Fruit fly (Drosophila melanogaster) whole organism, prepupa: Measurements from ENCODE around the gene CG6933.

ENCODE experiments used
- Blimp-1 ChIP-seq: fragments of 200-800 bp; sonication (Bioruptor generic); optimal IDR thresholded peaks from 3 replicates; lab custom pipeline; 2017; ENCODE audit warnings: missing biosample characterization, missing genetic modification characterization, mild to moderate bottlenecking, moderate library complexity, missing genetic modification reagents
- CG10631 ChIP-seq: fragments of 200-800 bp; sonication (Bioruptor generic); optimal IDR thresholded peaks from 2 replicates; lab custom pipeline; 2016; ENCODE audit warnings: missing biosample characterization, missing genetic modification characterization
- CG10669 ChIP-seq: fragments of 200-800 bp; sonication (Bioruptor generic); optimal IDR thresholded peaks from 3 replicates; lab custom pipeline; 2018; ENCODE audit warnings: missing biosample characterization, mild to moderate bottlenecking, missing genetic modification characterization, moderate library complexity
- CG11294 ChIP-seq: fragments of 200-800 bp; sonication (Bioruptor generic); IDR thresholded peaks from 2 replicates; pipeline ENCODE4 v1.3.6; 2022; ENCODE audit warnings: missing biosample characterization, missing genetic modification characterization
- CG11762 ChIP-seq: fragments of 200-800 bp; sonication (Bioruptor generic); optimal IDR thresholded peaks from 3 replicates; lab custom pipeline; 2016; ENCODE audit warnings: missing biosample characterization, missing genetic modification characterization; ENCODE audit not compliant: insufficient read depth
- CG15336 ChIP-seq: fragments of 200-800 bp; sonication (Bioruptor generic); IDR thresholded peaks from 2 replicates; pipeline ENCODE4 v1.3.6; 2022; ENCODE audit warnings: missing biosample characterization, missing genetic modification characterization
- CG1621 ChIP-seq: fragments of 200-800 bp; sonication (Bioruptor generic); optimal IDR thresholded peaks from 3 replicates; lab custom pipeline; 2018; ENCODE audit warnings: missing biosample characterization, mild to moderate bottlenecking, missing genetic modification characterization
- CG16779 ChIP-seq: fragments of 200-800 bp; sonication (Bioruptor generic); optimal IDR thresholded peaks from 3 replicates; lab custom pipeline; 2017; ENCODE audit warnings: missing biosample characterization, mild to moderate bottlenecking, missing genetic modification characterization
- CG3032 ChIP-seq: fragments of 200-800 bp; optimal IDR thresholded peaks from 2 replicates; lab custom pipeline; 2019; ENCODE audit warnings: missing biosample characterization, mild to moderate bottlenecking, missing genetic modification characterization, moderate library complexity
- CG34406 ChIP-seq: fragments of 200-800 bp; sonication (Bioruptor generic); optimal IDR thresholded peaks from 3 replicates; lab custom pipeline; 2016; ENCODE audit warnings: missing biosample characterization, missing genetic modification characterization
- CG3919 ChIP-seq: fragments of 200-800 bp; sonication (Bioruptor generic); optimal IDR thresholded peaks from 3 replicates; lab custom pipeline; 2016; ENCODE audit warnings: missing biosample characterization, missing genetic modification characterization
- CG4318 ChIP-seq: fragments of 200-800 bp; sonication (Bioruptor generic); optimal IDR thresholded peaks from 3 replicates; lab custom pipeline; 2017; ENCODE audit warnings: missing biosample characterization, mild to moderate bottlenecking, missing genetic modification characterization
- CG6163 ChIP-seq: fragments of 200-800 bp; sonication (Bioruptor generic); IDR thresholded peaks from 3 replicates; pipeline ENCODE4 v1.3.6; 2022; ENCODE audit warnings: missing biosample characterization, missing genetic modification characterization
- CG6276 ChIP-seq: fragments of 200-800 bp; sonication (Bioruptor generic); optimal IDR thresholded peaks from 2 replicates; lab custom pipeline; 2017; ENCODE audit warnings: missing biosample characterization, mild to moderate bottlenecking, missing genetic modification characterization
- CG6792 ChIP-seq: fragments of 200-800 bp; sonication (Bioruptor generic); optimal IDR thresholded peaks from 3 replicates; lab custom pipeline; 2016; ENCODE audit warnings: missing biosample characterization, missing genetic modification characterization
- CG6808 ChIP-seq: fragments of 200-800 bp; sonication (Bioruptor generic); optimal IDR thresholded peaks from 3 replicates; lab custom pipeline; 2017; ENCODE audit warnings: missing biosample characterization, missing genetic modification characterization, mild to moderate bottlenecking, moderate library complexity, missing genetic modification reagents
- CG7368 ChIP-seq: fragments of 200-800 bp; sonication (Bioruptor generic); optimal IDR thresholded peaks from 3 replicates; lab custom pipeline; 2016; ENCODE audit warnings: missing biosample characterization, missing genetic modification characterization
- CG8119 ChIP-seq: fragments of 200-800 bp; sonication (Bioruptor generic); IDR thresholded peaks from 3 replicates; pipeline ENCODE4 v1.3.6; 2022; ENCODE audit warnings: missing biosample characterization, missing genetic modification characterization
- CG8319 ChIP-seq: fragments of 200-800 bp; sonication (Bioruptor generic); optimal IDR thresholded peaks from 3 replicates; lab custom pipeline; 2016; ENCODE audit warnings: missing biosample characterization, missing genetic modification characterization
- CG8632 ChIP-seq: fragments of 200-800 bp; sonication (Bioruptor generic); optimal IDR thresholded peaks from 3 replicates; lab custom pipeline; 2016; ENCODE audit warnings: missing biosample characterization, missing genetic modification characterization
- Eip93F ChIP-seq: fragments of 200-800 bp; sonication (Bioruptor generic); optimal IDR thresholded peaks from 2 replicates; lab custom pipeline; 2016; ENCODE audit warnings: missing biosample characterization, mild to moderate bottlenecking, missing genetic modification characterization
- Ets96B ChIP-seq: fragments of 200-800 bp; optimal IDR thresholded peaks from 2 replicates; lab custom pipeline; 2019; ENCODE audit warnings: missing biosample characterization, mild to moderate bottlenecking, missing genetic modification characterization, moderate library complexity
- Hr38 ChIP-seq: sonication (Bioruptor generic); optimal IDR thresholded peaks from 2 replicates; lab custom pipeline; 2016; ENCODE audit warnings: missing biosample characterization, missing genetic modification characterization
- Hr39 ChIP-seq: fragments of 200-800 bp; sonication (Bioruptor generic); optimal IDR thresholded peaks from 2 replicates; lab custom pipeline; 2016; ENCODE audit warnings: missing biosample characterization, missing genetic modification characterization
- Met ChIP-seq: fragments of 200-800 bp; sonication (Bioruptor generic); optimal IDR thresholded peaks from 3 replicates; lab custom pipeline; 2016; ENCODE audit warnings: missing biosample characterization, missing genetic modification characterization
- OdsH ChIP-seq: fragments of 200-800 bp; sonication (Bioruptor generic); optimal IDR thresholded peaks from 3 replicates; lab custom pipeline; 2016; ENCODE audit warnings: missing biosample characterization, missing genetic modification characterization
- Smox ChIP-seq: fragments of 200-800 bp; sonication (Bioruptor generic); optimal IDR thresholded peaks from 3 replicates; lab custom pipeline; 2016; ENCODE audit warnings: missing biosample characterization, missing genetic modification characterization
- Sox102F ChIP-seq: fragments of 200-800 bp; sonication (Bioruptor generic); optimal IDR thresholded peaks from 2 replicates; lab custom pipeline; 2016; ENCODE audit warnings: missing biosample characterization, mild to moderate bottlenecking, missing genetic modification characterization
- Sox14 ChIP-seq: fragments of 200-800 bp; sonication (Bioruptor generic); optimal IDR thresholded peaks from 3 replicates; lab custom pipeline; 2016; ENCODE audit warnings: missing biosample characterization, missing genetic modification characterization
- achi ChIP-seq: fragments of 200-800 bp; sonication (Bioruptor generic); optimal IDR thresholded peaks from 3 replicates; lab custom pipeline; 2016; ENCODE audit warnings: missing biosample characterization, missing genetic modification characterization
- acj6 ChIP-seq: fragments of 200-800 bp; sonication (Bioruptor generic); optimal IDR thresholded peaks from 3 replicates; lab custom pipeline; 2016; ENCODE audit warnings: missing biosample characterization, missing genetic modification characterization
- cyc ChIP-seq: fragments of 200-800 bp; sonication (Bioruptor generic); optimal IDR thresholded peaks from 3 replicates; lab custom pipeline; 2016; ENCODE audit warnings: missing biosample characterization, missing genetic modification characterization
- dac ChIP-seq: fragments of 200-800 bp; sonication (Bioruptor generic); optimal IDR thresholded peaks from 2 replicates; lab custom pipeline; 2017; ENCODE audit warnings: missing biosample characterization, mild to moderate bottlenecking, missing genetic modification characterization
- dsx ChIP-seq: fragments of 200-800 bp; optimal IDR thresholded peaks from 3 replicates; lab custom pipeline; 2019; ENCODE audit warnings: missing biosample characterization, mild to moderate bottlenecking, missing genetic modification characterization, moderate library complexity; ENCODE audit not compliant: poor library complexity, severe bottlenecking
- esn ChIP-seq: fragments of 200-800 bp; sonication (Bioruptor generic); optimal IDR thresholded peaks from 2 replicates; lab custom pipeline; 2016; ENCODE audit warnings: missing biosample characterization, mild to moderate bottlenecking, missing genetic modification characterization, moderate library complexity
- fd59A ChIP-seq: fragments of 200-800 bp; sonication (Bioruptor generic); optimal IDR thresholded peaks from 2 replicates; lab custom pipeline; 2017; ENCODE audit warnings: missing biosample characterization, mild to moderate bottlenecking, missing genetic modification characterization, missing genetic modification reagents
- fd85E ChIP-seq: fragments of 200-800 bp; sonication (Bioruptor generic); optimal IDR thresholded peaks from 3 replicates; lab custom pipeline; 2016; ENCODE audit warnings: missing biosample characterization, missing genetic modification characterization
- fkh ChIP-seq: fragments of 200-800 bp; sonication (Bioruptor generic); optimal IDR thresholded peaks from 3 replicates; lab custom pipeline; 2017; ENCODE audit warnings: missing biosample characterization, mild to moderate bottlenecking, missing genetic modification characterization, moderate library complexity
- net ChIP-seq: fragments of 200-800 bp; sonication (Bioruptor generic); optimal IDR thresholded peaks from 3 replicates; lab custom pipeline; 2016; ENCODE audit warnings: missing biosample characterization, missing genetic modification characterization
- pdm3 ChIP-seq: fragments of 200-800 bp; sonication (Bioruptor generic); optimal IDR thresholded peaks from 3 replicates; lab custom pipeline; 2016; ENCODE audit warnings: missing biosample characterization, missing genetic modification characterization
- spab ChIP-seq: fragments of 200-800 bp; sonication (Bioruptor generic); optimal IDR thresholded peaks from 2 replicates; lab custom pipeline; 2017; ENCODE audit warnings: missing biosample characterization, mild to moderate bottlenecking, missing genetic modification characterization, missing genetic modification reagents
- svp ChIP-seq: fragments of 200-800 bp; sonication (Bioruptor generic); peaks from one replicate; lab custom pipeline; 2016; ENCODE audit warnings: missing biosample characterization, missing genetic modification characterization
- topi ChIP-seq: fragments of 200-800 bp; sonication (Bioruptor generic); optimal IDR thresholded peaks from 3 replicates; lab custom pipeline; 2016; ENCODE audit warnings: missing biosample characterization, missing genetic modification characterization
- vri ChIP-seq: fragments of 200-800 bp; sonication (Bioruptor generic); optimal IDR thresholded peaks from 3 replicates; lab custom pipeline; 2016; ENCODE audit warnings: missing biosample characterization, mild to moderate bottlenecking, missing genetic modification characterization

Gene CG6933

DNA sequence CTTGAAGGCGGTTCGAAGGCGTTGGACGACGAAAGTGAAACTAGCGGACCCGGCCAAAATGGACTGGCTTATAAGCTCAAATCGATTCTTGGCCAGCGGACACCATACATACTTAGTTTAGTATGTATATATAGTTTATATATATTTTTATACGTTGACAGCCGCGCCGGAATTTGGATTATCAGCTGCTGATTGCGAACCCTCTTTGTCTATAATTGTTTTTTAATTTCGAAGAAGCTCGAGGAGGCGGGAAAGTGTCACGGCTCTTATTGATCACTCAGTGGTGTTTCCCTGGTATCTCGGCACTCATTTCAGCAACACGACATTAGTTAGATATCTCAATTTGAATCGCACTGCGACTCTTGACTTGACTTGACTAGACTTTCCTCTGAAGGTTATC is at the start of gene CG6933:
Gene CG6933 (minus strand): TSS at position 47 of the 400 bp plus-strand sequence.
- TF ChIP-seq Sox14 (no peak), CG4318 (GFP tag; lab: Kevin White, UChicago) (no peak), Blimp-1 (GFP tag; lab: Kevin White, UChicago) (no peak), CG8119 (GFP tag; lab: Robert Waterston, UW) (no peak), Eip93F (GFP tag; lab: Kevin White, UChicago) (no peak), cyc (GFP tag; lab: Kevin White, UChicago) (no peak), dsx (GFP tag; lab: Kevin White, UChicago) (no peak), CG15336 (no peak)

DNA sequence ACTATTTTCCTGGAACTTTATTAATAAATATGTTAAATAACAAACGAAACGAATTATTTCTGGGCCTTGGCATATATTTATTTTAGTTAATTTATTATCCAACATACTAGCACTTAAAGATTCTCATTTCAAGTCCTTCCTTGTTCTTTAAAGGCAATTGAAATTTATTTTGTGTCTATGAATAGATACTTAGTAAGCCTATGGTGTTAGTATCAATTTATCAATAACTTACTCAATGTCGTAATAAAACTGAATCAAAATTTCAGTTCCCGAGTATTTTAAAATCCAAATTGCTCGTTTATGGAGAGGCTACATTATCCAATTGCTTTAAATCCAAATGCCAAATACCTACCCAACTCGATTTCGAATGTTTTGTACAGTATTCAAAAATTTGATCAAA is 45.3 kb upstream of the CG6933 start, which contains the start of gene CG32228:
Gene CG32228 (plus strand): TSS at position 301 of the 400 bp plus-strand sequence.
- no peak for TF ChIP-seq CG34406 (GFP tag; lab: Kevin White, UChicago)
- TF ChIP-seq CG7368 (GFP tag; lab: Kevin White, UChicago): no peak
- TF ChIP-seq CG15336: no peak
- no peak for TF ChIP-seq CG8319 (GFP tag; lab: Kevin White, UChicago)
- TF ChIP-seq spab: no peak
- no peak for TF ChIP-seq acj6 (GFP tag; lab: Kevin White, UChicago)
- TF ChIP-seq achi (GFP tag; lab: Kevin White, UChicago): no peak
- no peak for TF ChIP-seq CG4318 (GFP tag; lab: Kevin White, UChicago)
- TF ChIP-seq CG6792: no peak
- TF ChIP-seq net (GFP tag; lab: Kevin White, UChicago): no peak
- TF ChIP-seq fd59A: no peak
- no peak for TF ChIP-seq CG8632
- no peak for TF ChIP-seq Blimp-1 (GFP tag; lab: Kevin White, UChicago)
- TF ChIP-seq, all 60 proteins: peak for 0

DNA sequence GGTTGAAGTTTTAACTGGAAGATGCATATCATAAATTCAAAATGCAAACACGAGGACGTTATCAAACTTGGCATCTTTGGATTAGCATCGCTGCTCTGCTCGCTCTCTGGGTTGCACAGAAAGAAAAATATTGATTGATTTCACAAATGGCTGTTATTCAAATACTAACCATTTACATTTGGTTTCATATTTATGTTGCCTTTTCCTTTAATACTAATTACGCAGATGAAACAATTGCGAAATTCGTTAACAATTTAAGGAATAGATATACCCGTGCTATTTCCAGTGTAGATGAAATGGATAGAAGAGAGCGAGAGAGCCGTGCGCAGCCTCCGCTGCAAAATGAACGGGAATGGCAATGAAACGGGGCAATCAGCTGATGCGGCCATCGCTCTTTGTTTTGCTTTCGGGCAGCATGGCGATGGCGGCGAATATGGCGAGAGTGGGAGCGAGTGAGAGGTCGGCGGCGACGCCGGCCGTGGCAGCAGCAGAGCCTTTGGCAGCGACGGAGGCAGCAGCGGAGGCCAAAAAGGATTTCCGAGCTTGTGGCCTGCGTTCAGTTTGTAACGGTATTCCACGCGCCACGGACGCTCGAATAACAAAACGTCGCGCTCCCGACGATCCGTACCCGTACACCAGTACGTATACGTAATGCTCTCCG is 27.4 kb upstream of the CG6933 start, which contains the start of gene rdgC:
Gene rdgC (plus strand): TSS at position 568 of the 661 bp plus-strand sequence.
- peak; percentile 91 for TF ChIP-seq esn
- TF ChIP-seq CG8632: peak; percentile 86
- peak; percentile 90 for TF ChIP-seq Hr39
- peak; percentile 93 for TF ChIP-seq OdsH (GFP tag; lab: Kevin White, UChicago)
- TF ChIP-seq vri (GFP tag; lab: Kevin White, UChicago): peak; percentile 76
- peak; percentile 83 for TF ChIP-seq CG4318 (GFP tag; lab: Kevin White, UChicago)
- TF ChIP-seq CG11294 (GFP tag; lab: Robert Waterston, UW): peak; percentile 94
- peak; percentile 80 for TF ChIP-seq fd59A
- peak; percentile 91 for TF ChIP-seq CG3032 (tag; lab: Kevin White, UChicago)
- TF ChIP-seq Smox: peak; percentile 88
- peak; percentile 90 for TF ChIP-seq CG1621 (tag; lab: Kevin White, UChicago)
- peak; percentile 85 for TF ChIP-seq CG11762 (GFP tag; lab: Kevin White, UChicago)
- peak; percentile 84 for TF ChIP-seq Met
- TF ChIP-seq CG6276 (GFP tag; lab: Kevin White, UChicago): peak; percentile 88
- peak; percentile 91 for TF ChIP-seq CG7368 (GFP tag; lab: Kevin White, UChicago)
- peak; percentile 88 for TF ChIP-seq dsx (GFP tag; lab: Kevin White, UChicago)
- peak; percentile 94 for TF ChIP-seq svp
- TF ChIP-seq Ets96B: peak; percentile 91
- TF ChIP-seq CG6808 (GFP tag; lab: Kevin White, UChicago): peak; percentile 85
- peak; percentile 94 for TF ChIP-seq cyc (GFP tag; lab: Kevin White, UChicago)
- TF ChIP-seq CG15336: peak; percentile 93
- TF ChIP-seq topi (GFP tag; lab: Kevin White, UChicago): peak; percentile 92
- TF ChIP-seq pdm3 (GFP tag; lab: Kevin White, UChicago): peak; percentile 92
- peak; percentile 96 for TF ChIP-seq CG6163 (GFP tag; lab: Robert Waterston, UW)
- TF ChIP-seq Blimp-1 (GFP tag; lab: Kevin White, UChicago): peak; percentile 70
- TF ChIP-seq Eip93F (GFP tag; lab: Kevin White, UChicago): peak; percentile 38
- peak; percentile 2 for TF ChIP-seq Hr38
- peak; percentile 65 for TF ChIP-seq fkh (GFP tag; lab: Kevin White, UChicago)
- peak; percentile 94 for TF ChIP-seq CG10669
- peak; percentile 79 for TF ChIP-seq CG16779 (tag; lab: Kevin White, UChicago)
- TF ChIP-seq spab: peak; percentile 84
- peak; percentile 59 for TF ChIP-seq fd85E
- peak; percentile 88 for TF ChIP-seq Sox102F
- peak; percentile 76 for TF ChIP-seq dac (GFP tag; lab: Kevin White, UChicago)
- peak; percentile 88 for TF ChIP-seq CG10631 (GFP tag; lab: Kevin White, UChicago)
- TF ChIP-seq CG8119 (GFP tag; lab: Robert Waterston, UW): peak; percentile 92
- peak; percentile 96 for TF ChIP-seq CG3919 (GFP tag; lab: Kevin White, UChicago)
- peak; percentile 89 for TF ChIP-seq achi (GFP tag; lab: Kevin White, UChicago)
